Fruit fly (Drosophila melanogaster) whole organism, wandering third instar larva: Measurements from ENCODE around the gene CG42813.

Experiments used
- Abd-B ChIP-seq: fragments of >200 bp; optimal IDR thresholded peaks from 2 replicates; lab custom pipeline; 2017; ENCODE audit warnings: missing biosample characterization, missing genetic modification characterization
- CG32264 ChIP-seq: fragments of 200-800 bp; sonication (Bioruptor generic); optimal IDR thresholded peaks from 2 replicates; lab custom pipeline; 2016; ENCODE audit warnings: missing biosample characterization, missing genetic modification characterization
- CG9705 ChIP-seq: fragments of 200-800 bp; sonication (Bioruptor generic); optimal IDR thresholded peaks from 2 replicates; lab custom pipeline; 2018; ENCODE audit warnings: missing biosample characterization, mild to moderate bottlenecking, missing genetic modification characterization
- CrebA ChIP-seq: fragments of 200-800 bp; sonication (Bioruptor generic); optimal IDR thresholded peaks from 2 replicates; lab custom pipeline; 2016; ENCODE audit warnings: missing biosample characterization, mild to moderate bottlenecking, missing genetic modification characterization, borderline replicate concordance
- Dfd ChIP-seq: fragments of >200 bp; optimal IDR thresholded peaks from 2 replicates; lab custom pipeline; 2017; ENCODE audit warnings: missing biosample characterization, missing genetic modification characterization
- Dif ChIP-seq: fragments of 200-275, 200-300 bp; sonication (Bioruptor generic); optimal IDR thresholded peaks from 2 replicates; lab custom pipeline; 2018; ENCODE audit warnings: missing biosample characterization, missing genetic modification characterization; ENCODE audit not compliant: partially characterized antibody
- GATAd ChIP-seq: sonication (Bioruptor generic); optimal IDR thresholded peaks from 2 replicates; lab custom pipeline; 2016; ENCODE audit warnings: missing biosample characterization, missing genetic modification characterization
- HLH106 ChIP-seq: fragments of 200-800 bp; optimal IDR thresholded peaks from 3 replicates; lab custom pipeline; 2019; ENCODE audit warnings: missing biosample characterization, mild to moderate bottlenecking, missing genetic modification characterization, moderate library complexity
- Hnf4 ChIP-seq: fragments of 200-800 bp; sonication (Bioruptor generic); optimal IDR thresholded peaks from 2 replicates; lab custom pipeline; 2016; ENCODE audit warnings: missing biosample characterization, mild to moderate bottlenecking, missing genetic modification characterization
- Hr78 ChIP-seq: fragments of >200 bp; optimal IDR thresholded peaks from 2 replicates; lab custom pipeline; 2017; ENCODE audit warnings: missing biosample characterization, missing genetic modification characterization
- Hr83 ChIP-seq: fragments of 200-300 bp; sonication (Bioruptor generic); optimal IDR thresholded peaks from 2 replicates; lab custom pipeline; 2016; ENCODE audit warnings: missing biosample characterization, mild to moderate bottlenecking, missing genetic modification characterization, moderate library complexity; ENCODE audit not compliant: poor library complexity, severe bottlenecking
- Jra ChIP-seq: sonication (Bioruptor generic); optimal IDR thresholded peaks from 2 replicates; lab custom pipeline; 2016; ENCODE audit warnings: missing biosample characterization, missing genetic modification characterization
- Mio ChIP-seq: sonication (Bioruptor generic); optimal IDR thresholded peaks from 2 replicates; lab custom pipeline; 2016; ENCODE audit warnings: missing biosample characterization, missing genetic modification characterization
- Myc ChIP-seq: fragments of >200 bp; optimal IDR thresholded peaks from 2 replicates; lab custom pipeline; 2017
- N ChIP-seq: fragments of >200 bp; optimal IDR thresholded peaks from 2 replicates; lab custom pipeline; 2018; ENCODE audit warnings: missing biosample characterization, missing external identifiers, missing genetic modification characterization
- OdsH ChIP-seq: fragments of 200-800 bp; sonication (Bioruptor generic); optimal IDR thresholded peaks from 2 replicates; lab custom pipeline; 2016; ENCODE audit warnings: missing biosample characterization, mild to moderate bottlenecking, missing genetic modification characterization
- Rel ChIP-seq, 2 experiments: fragments of 200-800 bp; sonication (Bioruptor generic) in 1 of 2; optimal IDR thresholded peaks; 2 replicates in 1 of 2; 3 replicates in 1 of 2; lab custom pipeline; 2016 to 2019; ENCODE audit warnings: mild to moderate bottlenecking in 2 of 2, missing biosample characterization in 2 of 2, missing genetic modification characterization in 2 of 2, moderate library complexity in 1 of 2
- Sp1 ChIP-seq: fragments of 200-800 bp; sonication (Bioruptor generic); optimal IDR thresholded peaks from 3 replicates; lab custom pipeline; 2019; ENCODE audit warnings: missing biosample characterization, mild to moderate bottlenecking, missing genetic modification characterization, moderate library complexity
- Vsx2 ChIP-seq: fragments of 200-300, 225-300 bp; sonication (Bioruptor generic); optimal IDR thresholded peaks from 2 replicates; lab custom pipeline; 2018; ENCODE audit warnings: missing biosample characterization, missing genetic modification characterization; ENCODE audit not compliant: partially characterized antibody
- br ChIP-seq: fragments of 200-800 bp; sonication (Bioruptor generic); optimal IDR thresholded peaks from 2 replicates; lab custom pipeline; 2016; ENCODE audit warnings: missing biosample characterization, missing genetic modification characterization
- brk ChIP-seq: fragments of 200-800 bp; sonication (Bioruptor generic); optimal IDR thresholded peaks from 2 replicates; lab custom pipeline; 2016; ENCODE audit warnings: missing biosample characterization, mild to moderate bottlenecking, missing genetic modification characterization
- dl ChIP-seq, 2 experiments: fragments of 175-275, 200-275 bp in 1 of 2; fragments of 200-275 bp in 1 of 2; sonication (Bioruptor generic); optimal IDR thresholded peaks; lab custom pipeline; 2018; ENCODE audit warnings: mild to moderate bottlenecking in 2 of 2, missing biosample characterization in 2 of 2, missing genetic modification characterization in 2 of 2, moderate library complexity in 2 of 2; ENCODE audit not compliant: partially characterized antibody in 2 of 2, insufficient read depth in 1 of 2
- dmrt93B ChIP-seq: fragments of 200-800 bp; sonication (Bioruptor generic); optimal IDR thresholded peaks from 2 replicates; lab custom pipeline; 2018; ENCODE audit warnings: missing biosample characterization, mild to moderate bottlenecking, missing genetic modification characterization
- dsf ChIP-seq: sonication (Bioruptor generic); optimal IDR thresholded peaks from 2 replicates; lab custom pipeline; 2016; ENCODE audit warnings: missing biosample characterization, missing genetic modification characterization, borderline replicate concordance
- ey ChIP-seq: fragments of 200-800 bp; sonication (Bioruptor generic); optimal IDR thresholded peaks from 2 replicates; lab custom pipeline; 2016; ENCODE audit warnings: missing biosample characterization, missing genetic modification characterization
- foxo ChIP-seq, 2 experiments: fragments of 200-800 bp; sonication (Bioruptor generic); optimal IDR thresholded peaks; 2 replicates in 1 of 2; 3 replicates in 1 of 2; lab custom pipeline; 2016 to 2017; ENCODE audit warnings: missing biosample characterization in 2 of 2, missing genetic modification characterization in 2 of 2
- fru ChIP-seq: fragments of 200-800 bp; sonication (Bioruptor generic); optimal IDR thresholded peaks from 3 replicates; lab custom pipeline; 2016; ENCODE audit warnings: missing biosample characterization, mild to moderate bottlenecking, missing genetic modification characterization
- h ChIP-seq: fragments of 200-800 bp; sonication (Bioruptor generic); optimal IDR thresholded peaks from 3 replicates; lab custom pipeline; 2016; ENCODE audit warnings: missing biosample characterization, mild to moderate bottlenecking, missing genetic modification characterization
- jim ChIP-seq: fragments of 175-275, 200-325 bp; sonication (Bioruptor generic); optimal IDR thresholded peaks from 2 replicates; lab custom pipeline; 2016; ENCODE audit warnings: missing biosample characterization, mild to moderate bottlenecking, missing genetic modification characterization
- lola ChIP-seq: fragments of >200 bp; optimal IDR thresholded peaks from 2 replicates; lab custom pipeline; 2017; ENCODE audit warnings: missing biosample characterization, missing genetic modification characterization
- pan ChIP-seq: fragments of >200 bp; optimal IDR thresholded peaks from 2 replicates; lab custom pipeline; 2017
- psq ChIP-seq: fragments of 200-800 bp; sonication (Bioruptor generic); optimal IDR thresholded peaks from 3 replicates; lab custom pipeline; 2017; ENCODE audit warnings: missing biosample characterization, mild to moderate bottlenecking, missing genetic modification characterization, moderate library complexity
- rgr ChIP-seq: fragments of 200-800 bp; sonication (Bioruptor generic); optimal IDR thresholded peaks from 3 replicates; lab custom pipeline; 2016; ENCODE audit warnings: missing biosample characterization, mild to moderate bottlenecking, missing genetic modification characterization
- tai ChIP-seq: sonication (Bioruptor generic); optimal IDR thresholded peaks from 2 replicates; lab custom pipeline; 2016; ENCODE audit warnings: missing biosample characterization, missing genetic modification characterization
- usp ChIP-seq: fragments of >200 bp; optimal IDR thresholded peaks from 2 replicates; lab custom pipeline; 2017; ENCODE audit warnings: missing biosample characterization, missing genetic modification characterization
- woc ChIP-seq: sonication (Bioruptor generic); optimal IDR thresholded peaks from 2 replicates; lab custom pipeline; 2016; ENCODE audit warnings: missing biosample characterization, mild to moderate bottlenecking, missing genetic modification characterization

The CG42813 gene

DNA sequence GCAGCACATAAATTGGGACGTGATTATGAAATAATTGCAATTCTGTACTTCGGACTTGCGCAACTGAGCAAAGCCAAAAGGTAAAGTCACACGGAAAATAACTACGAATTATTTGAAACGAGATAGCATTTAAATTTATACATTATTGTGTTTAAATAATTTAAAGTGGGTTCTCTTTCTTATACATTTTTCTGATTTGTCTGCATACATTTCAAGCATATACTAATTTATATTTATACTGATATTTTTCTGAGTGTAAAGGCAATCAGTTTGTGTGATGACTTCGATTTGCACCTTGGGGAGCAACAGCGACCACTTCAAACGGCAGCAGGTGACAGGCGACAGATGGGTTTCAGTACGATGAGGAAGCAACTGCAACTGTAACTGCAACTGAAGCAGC is 2.9 kb downstream of the CG42813 start:
- no peak for TF ChIP-seq GATAd
- TF ChIP-seq fru (GFP tag; lab: Kevin White, UChicago) = no peak
- TF ChIP-seq br = no peak
- TF ChIP-seq N (GFP tag; lab: Kevin White, UChicago) = no peak
- no peak for TF ChIP-seq CG32264 (GFP tag; lab: Kevin White, UChicago)
- no peak for TF ChIP-seq Vsx2 (GFP tag; lab: Kevin White, UChicago)
- TF ChIP-seq jim (GFP tag; lab: Kevin White, UChicago) = no peak
- no peak for TF ChIP-seq OdsH (GFP tag; lab: Kevin White, UChicago)
- no peak for TF ChIP-seq CG9705 (GFP tag; lab: Kevin White, UChicago)
- TF ChIP-seq psq = no peak
- TF ChIP-seq ey (GFP tag; lab: Kevin White, UChicago) = no peak
- TF ChIP-seq Hr78 (GFP tag; lab: Kevin White, UChicago) = no peak
- no peak for TF ChIP-seq Hnf4 (GFP tag; lab: Kevin White, UChicago)
- no peak for TF ChIP-seq Rel (GFP tag; optimal IDR thresholded peaks at IDR 0.05; lab: Kevin White, UChicago)
- no peak for TF ChIP-seq Rel (tag; optimal IDR thresholded peaks at IDR 0.05; lab: Kevin White, UChicago)
- TF ChIP-seq Myc (lab: Kevin White, UChicago) = no peak
- no peak for TF ChIP-seq Sp1 (GFP tag; lab: Kevin White, UChicago)
- no peak for TF ChIP-seq tai (GFP tag; lab: Kevin White, UChicago)

DNA sequence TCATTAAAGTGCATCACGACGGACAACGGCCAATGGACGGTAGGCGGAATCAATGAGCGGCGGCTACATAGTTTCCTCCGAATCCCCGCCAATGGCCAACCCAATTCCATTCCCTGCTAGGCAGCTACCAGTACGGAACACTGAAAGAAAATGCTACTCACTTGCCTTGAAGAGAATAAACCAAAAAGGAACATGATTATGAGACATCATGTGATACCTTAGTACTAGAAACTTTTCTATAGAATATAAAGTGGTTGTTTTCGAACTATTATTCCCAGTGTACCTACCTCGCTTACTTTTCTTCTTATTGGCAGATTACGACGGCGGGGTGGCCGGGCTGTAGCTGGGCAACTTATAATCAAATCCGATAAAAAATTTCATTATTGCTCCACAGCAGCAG is 3.6 kb downstream of the CG42813 start:
- TF ChIP-seq HLH106 (tag; lab: Kevin White, UChicago) (peak; percentile 48), OdsH (GFP tag; lab: Kevin White, UChicago) (peak; percentile 29), dl (GFP tag; optimal IDR thresholded peaks at IDR 0.05; lab: Kevin White, UChicago; ENCODE audit: insufficient read depth in 1 of 2, partially characterized antibody in 2 of 2) (no peak), br (peak; percentile 44), Sp1 (GFP tag; lab: Kevin White, UChicago) (peak; percentile 42), usp (GFP tag; lab: Kevin White, UChicago) (no peak), fru (GFP tag; lab: Kevin White, UChicago) (peak; percentile 55), Jra (no peak), Dif (GFP tag; lab: Kevin White, UChicago) (no peak), foxo (GFP tag; optimal IDR thresholded peaks at IDR 0.05; lab: Kevin White, UChicago) (peak in 1 of 2 experiments; percentile 55), Hnf4 (GFP tag; lab: Kevin White, UChicago) (no peak), ey (GFP tag; lab: Kevin White, UChicago) (peak; percentile 33), h (GFP tag; lab: Kevin White, UChicago) (peak; percentile 55), rgr (GFP tag; lab: Kevin White, UChicago) (peak; percentile 29), woc (peak; percentile 65)

dm6 chr3R:27223012-27223411 is 5.3 kb downstream of the CG42813 start:
- TF ChIP-seq lola (GFP tag; lab: Kevin White, UChicago) (no peak), psq (no peak), dl (GFP tag; optimal IDR thresholded peaks at IDR 0.05; lab: Kevin White, UChicago; ENCODE audit: insufficient read depth in 1 of 2, partially characterized antibody in 2 of 2) (no peak), pan (no peak), Dfd (GFP tag; lab: Kevin White, UChicago) (no peak), tai (GFP tag; lab: Kevin White, UChicago) (no peak), CG9705 (GFP tag; lab: Kevin White, UChicago) (no peak), dsf (GFP tag; lab: Kevin White, UChicago) (no peak), N (GFP tag; lab: Kevin White, UChicago) (no peak), br (no peak), fru (GFP tag; lab: Kevin White, UChicago) (no peak), Jra (no peak), GATAd (no peak)

- TF ChIP-seq dmrt93B = no peak
- TF ChIP-seq Hnf4 (GFP tag; lab: Kevin White, UChicago) = peak; percentile 20
- TF ChIP-seq ey (GFP tag; lab: Kevin White, UChicago) = peak; percentile 25
- peak; percentile 1 for TF ChIP-seq rgr (GFP tag; lab: Kevin White, UChicago)
- no peak for TF ChIP-seq Hr83 (GFP tag; lab: Kevin White, UChicago)
- TF ChIP-seq dsf (GFP tag; lab: Kevin White, UChicago) = no peak
- TF ChIP-seq lola (GFP tag; lab: Kevin White, UChicago) = no peak
- TF ChIP-seq CG9705 (GFP tag; lab: Kevin White, UChicago) = no peak
- TF ChIP-seq Myc (lab: Kevin White, UChicago) = no peak
- no peak for TF ChIP-seq Dif (GFP tag; lab: Kevin White, UChicago)
- TF ChIP-seq Dfd (GFP tag; lab: Kevin White, UChicago) = no peak
- peak; percentile 23 for TF ChIP-seq h (GFP tag; lab: Kevin White, UChicago)
- TF ChIP-seq Abd-B (GFP tag; lab: Kevin White, UChicago) = no peak
- no peak for TF ChIP-seq Rel (GFP tag; optimal IDR thresholded peaks at IDR 0.05; lab: Kevin White, UChicago)
- no peak for TF ChIP-seq Rel (tag; optimal IDR thresholded peaks at IDR 0.05; lab: Kevin White, UChicago)
- no peak for TF ChIP-seq brk (GFP tag; lab: Kevin White, UChicago)
- TF ChIP-seq CG32264 (GFP tag; lab: Kevin White, UChicago) = no peak
- no peak for TF ChIP-seq Hr78 (GFP tag; lab: Kevin White, UChicago)
- TF ChIP-seq dl (GFP tag; optimal IDR thresholded peaks at IDR 0.05; lab: Kevin White, UChicago; ENCODE audit: insufficient read depth in 1 of 2, partially characterized antibody in 2 of 2) = no peak
- no peak for TF ChIP-seq Vsx2 (GFP tag; lab: Kevin White, UChicago)
- TF ChIP-seq psq = peak; percentile 2
- no peak for TF ChIP-seq usp (GFP tag; lab: Kevin White, UChicago)
- no peak for TF ChIP-seq Mio
- TF ChIP-seq woc = peak; percentile 75
- TF ChIP-seq CrebA (GFP tag; lab: Kevin White, UChicago) = no peak
- TF ChIP-seq tai (GFP tag; lab: Kevin White, UChicago) = no peak
- no peak for TF ChIP-seq GATAd
- no peak for TF ChIP-seq pan
- TF ChIP-seq jim (GFP tag; lab: Kevin White, UChicago) = no peak
- TF ChIP-seq HLH106 (tag; lab: Kevin White, UChicago) = peak; percentile 50
- no peak for TF ChIP-seq Sp1 (GFP tag; lab: Kevin White, UChicago)
These were observed 6.2 kb downstream of the CG42813 start for dm6 chr3R:27222013-27222673.
